Fruit fly (Drosophila melanogaster): ENCODE measurements around the gene CG7164.

DNA sequence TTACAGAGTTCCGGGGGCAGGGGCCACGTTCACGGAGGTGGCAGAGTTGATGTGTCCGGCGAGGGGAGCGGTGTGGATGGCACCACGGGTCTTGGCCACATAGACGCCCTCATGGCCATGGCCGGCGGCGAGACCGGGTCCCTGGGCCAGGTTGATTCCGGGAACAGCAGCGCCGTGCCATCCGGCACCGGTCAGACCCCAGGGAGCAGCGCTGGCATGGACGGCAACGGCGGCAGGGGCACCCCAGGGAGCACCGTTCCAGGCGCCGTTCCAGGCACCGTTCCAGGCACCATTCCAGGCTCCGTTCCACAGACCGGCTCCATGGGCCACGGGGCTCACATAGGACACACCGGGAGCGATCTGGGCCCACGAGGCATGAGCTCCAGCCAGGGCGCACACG, 37.1 kb upstream of the CG7164 start:
- TF ChIP-seq svp (GFP tag), result no peak
- no peak for TF ChIP-seq CG16779 (tag; optimal IDR thresholded peaks at IDR 0.05)
- no peak for TF ChIP-seq OdsH (GFP tag; optimal IDR thresholded peaks at IDR 0.05)
- TF ChIP-seq CG1621 (tag; optimal IDR thresholded peaks at IDR 0.05), result no peak
- TF ChIP-seq Gug (GFP tag; IDR thresholded peaks at IDR 0.05), result no peak
- TF ChIP-seq Eip78C (GFP tag), result no peak
- TF ChIP-seq acj6 (GFP tag; optimal IDR thresholded peaks at IDR 0.05), result no peak
- no peak for TF ChIP-seq Sox14 (GFP tag; optimal IDR thresholded peaks at IDR 0.05)
- TF ChIP-seq Met (GFP tag; optimal IDR thresholded peaks at IDR 0.05), result no peak
- TF ChIP-seq CG15336 (GFP tag; IDR thresholded peaks at IDR 0.05), result no peak
- no peak for TF ChIP-seq Hr39 (GFP tag; optimal IDR thresholded peaks at IDR 0.05)
- TF ChIP-seq Lpt (GFP tag; optimal IDR thresholded peaks at IDR 0.05), result no peak
- no peak for TF ChIP-seq cyc (GFP tag; optimal IDR thresholded peaks at IDR 0.05)
- no peak for TF ChIP-seq Blimp-1 (GFP tag; optimal IDR thresholded peaks at IDR 0.05)
